Worm (Caenorhabditis elegans) whole organism, L1 larva: ENCODE data around the gene F44F4.3.

ENCODE experiments used
- blmp-1 ChIP-seq: fragments of 150-350 bp; optimal IDR thresholded peaks from 2 replicates; lab custom pipeline; 2014; ENCODE audit warnings: missing biosample characterization, missing genetic modification characterization
- elt-3 ChIP-seq, 6 experiments: fragments of 150-350 bp in 1 of 6; sonication (generic microtip); optimal IDR thresholded peaks; 2 replicates each; lab custom pipeline; 2017 to 2018; ENCODE audit warnings: missing biosample characterization in 6 of 6, missing genetic modification characterization in 6 of 6, inconsistent platforms in 1 of 6
- lin-13 ChIP-seq: fragments of 150-350 bp; optimal IDR thresholded peaks from 2 replicates; lab custom pipeline; 2014; ENCODE audit warnings: missing biosample characterization, missing genetic modification reagents, missing genetic modification characterization
- nhr-12 ChIP-seq: sonication (generic microtip); optimal IDR thresholded peaks from 2 replicates; lab custom pipeline; 2017; ENCODE audit warnings: missing biosample characterization, missing genetic modification characterization
- nhr-76 ChIP-seq: sonication (generic microtip); optimal IDR thresholded peaks from 2 replicates; lab custom pipeline; 2017; ENCODE audit warnings: missing biosample characterization, missing genetic modification characterization
- tbx-2 ChIP-seq: sonication (generic microtip); optimal IDR thresholded peaks from 2 replicates; lab custom pipeline; 2016; ENCODE audit warnings: missing genetic modification characterization, missing compliant biosample characterization
- unc-86 ChIP-seq: sonication (generic microtip); optimal IDR thresholded peaks from 2 replicates; lab custom pipeline; 2016; ENCODE audit warnings: missing genetic modification characterization, missing compliant biosample characterization
- ztf-4 ChIP-seq: fragments of 150-350 bp; optimal IDR thresholded peaks from 2 replicates; lab custom pipeline; 2014; ENCODE audit warnings: missing biosample characterization, missing genetic modification characterization

ce11 chrII:10933948-10934722 lies 48.4 kb upstream of the F44F4.3 start:
- TF ChIP-seq blmp-1 (no peak), elt-3 (tag; optimal IDR thresholded peaks at IDR 0.05; lab: Kevin White, UChicago) (no peak), ztf-4 (no peak), unc-86 (tag; lab: Kevin White, UChicago) (no peak), nhr-76 (tag; lab: Kevin White, UChicago) (no peak), tbx-2 (tag; lab: Kevin White, UChicago) (no peak), nhr-12 (tag; lab: Kevin White, UChicago) (no peak), lin-13 (no peak)
